Worm (Caenorhabditis elegans) whole organism, early embryonic: ENCODE results near the gene pup-2.

Source experiments
- B0310.2 ChIP-seq: sonication (generic microtip); optimal IDR thresholded peaks from 2 replicates; lab custom pipeline; 2016; ENCODE audit warnings: mild to moderate bottlenecking, missing genetic modification characterization, missing compliant biosample characterization
- F13C5.2 ChIP-seq: sonication (generic microtip); optimal IDR thresholded peaks from 2 replicates; lab custom pipeline; 2017; ENCODE audit warnings: mild to moderate bottlenecking, missing genetic modification characterization, inconsistent platforms, missing compliant biosample characterization
- aly-1 ChIP-seq: sonication (generic microtip); optimal IDR thresholded peaks from 2 replicates; lab custom pipeline; 2016; ENCODE audit warnings: missing genetic modification characterization, missing compliant biosample characterization
- ama-1 ChIP-seq: fragments of 150-350 bp; optimal IDR thresholded peaks from 2 replicates; lab custom pipeline; 2014
- ceh-13 ChIP-seq: fragments of 200-800 bp; sonication (Bioruptor generic); optimal IDR thresholded peaks from 2 replicates; lab custom pipeline; 2018; ENCODE audit warnings: mild to moderate bottlenecking, missing genetic modification characterization, missing compliant biosample characterization
- flt-1 ChIP-seq: fragments of 200-800 bp; sonication (Bioruptor generic); IDR thresholded peaks from 2 replicates; pipeline ENCODE4 v1.3.6; 2022; ENCODE audit warnings: missing genetic modification characterization, missing compliant biosample characterization
- hmbx-1 ChIP-seq: sonication (generic microtip); optimal IDR thresholded peaks from 2 replicates; lab custom pipeline; 2016; ENCODE audit warnings: mild to moderate bottlenecking, missing genetic modification characterization, missing compliant biosample characterization
- hnd-1 ChIP-seq: sonication (generic microtip); optimal IDR thresholded peaks from 2 replicates; lab custom pipeline; 2016; ENCODE audit warnings: missing genetic modification characterization, missing compliant biosample characterization
- scrt-1 ChIP-seq: fragments of 200-800 bp; sonication (Bioruptor generic); IDR thresholded peaks from 2 replicates; pipeline ENCODE4 v1.3.6; 2022; ENCODE audit warnings: missing genetic modification characterization, missing compliant biosample characterization
- tbx-11 ChIP-seq: fragments of 200-800 bp; sonication (Bioruptor generic); IDR thresholded peaks from 2 replicates; pipeline ENCODE4 v1.3.6; 2022; ENCODE audit warnings: missing genetic modification characterization, missing compliant biosample characterization
- tra-4 ChIP-seq: sonication (generic microtip); optimal IDR thresholded peaks from 2 replicates; lab custom pipeline; 2017; ENCODE audit warnings: missing genetic modification characterization, missing compliant biosample characterization

DNA sequence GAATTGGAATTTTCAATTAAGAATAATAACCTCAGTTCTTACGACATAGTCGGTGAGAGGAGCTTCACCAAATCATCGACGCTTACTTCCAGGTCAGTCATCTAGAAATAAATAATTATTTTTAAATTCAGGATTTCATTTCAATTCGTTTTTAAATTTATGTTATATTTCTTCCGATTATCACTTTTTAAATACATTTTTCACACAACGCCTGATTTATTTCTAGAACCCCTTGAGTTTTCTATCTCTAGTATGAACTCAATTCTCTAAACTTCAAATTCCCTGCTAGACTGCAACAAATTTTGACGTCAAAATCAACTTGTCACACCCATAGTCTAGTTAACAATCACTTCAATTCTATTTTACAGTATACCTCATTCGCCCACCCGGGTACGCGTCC lies 36.2 kb upstream of the pup-2 start, which contains the start of gene Y54H5A.2:
- TF ChIP-seq tra-4 (tag; lab: Kevin White, UChicago) (no peak), scrt-1 (GFP tag; lab: Robert Waterston, UW) (no peak), flt-1 (GFP tag; lab: Robert Waterston, UW) (no peak), B0310.2 (tag; lab: Kevin White, UChicago) (no peak), aly-1 (tag; lab: Kevin White, UChicago) (no peak), ama-1 (lab: Kevin White, UChicago) (no peak), hmbx-1 (tag; lab: Kevin White, UChicago) (no peak), ceh-13 (GFP tag; lab: Kevin White, UChicago) (no peak), hnd-1 (tag; lab: Kevin White, UChicago) (no peak), tbx-11 (GFP tag; lab: Robert Waterston, UW) (no peak), F13C5.2 (tag; lab: Kevin White, UChicago) (no peak)
